Worm (Caenorhabditis elegans): ENCODE results near the gene ceh-99.

Gene ceh-99

DNA sequence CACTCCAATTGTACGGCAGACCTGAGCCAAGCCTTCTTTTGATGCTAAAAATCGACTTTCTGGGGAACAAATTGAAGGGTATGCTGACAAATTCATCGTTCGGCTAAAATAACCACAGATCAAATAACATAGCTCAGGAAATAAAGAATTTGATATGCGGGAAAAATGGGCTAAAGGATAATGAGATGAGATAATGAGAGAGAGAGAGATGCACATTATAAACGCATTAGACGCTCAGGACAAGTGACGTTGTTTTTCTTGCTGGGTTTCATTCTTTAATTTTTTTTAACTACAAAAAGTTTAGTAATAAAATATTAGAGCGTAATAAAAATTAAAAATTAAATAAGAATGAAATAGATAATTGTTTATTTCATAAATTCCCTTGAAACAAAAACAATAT lies 5.2 kb upstream of the ceh-99 start, which contains the start of gene srh-69:
Gene srh-69 (minus strand): TSS at position 101 of the 400 bp plus-strand sequence.
- TF ChIP-seq mec-3 (tag; optimal IDR thresholded peaks at IDR 0.05; ENCODE audit: borderline replicate concordance) (no peak), zip-5 (tag; optimal IDR thresholded peaks at IDR 0.05) (no peak), odd-2 (tag; optimal IDR thresholded peaks at IDR 0.05) (no peak), hlh-13 (GFP tag; optimal IDR thresholded peaks at IDR 0.05) (no peak), unc-3 (GFP tag; conservative IDR thresholded peaks at IDR 0.05) (no peak), unc-3 (tag; optimal IDR thresholded peaks at IDR 0.05) (no peak), sox-4 (tag; optimal IDR thresholded peaks at IDR 0.05) (no peak)

DNA sequence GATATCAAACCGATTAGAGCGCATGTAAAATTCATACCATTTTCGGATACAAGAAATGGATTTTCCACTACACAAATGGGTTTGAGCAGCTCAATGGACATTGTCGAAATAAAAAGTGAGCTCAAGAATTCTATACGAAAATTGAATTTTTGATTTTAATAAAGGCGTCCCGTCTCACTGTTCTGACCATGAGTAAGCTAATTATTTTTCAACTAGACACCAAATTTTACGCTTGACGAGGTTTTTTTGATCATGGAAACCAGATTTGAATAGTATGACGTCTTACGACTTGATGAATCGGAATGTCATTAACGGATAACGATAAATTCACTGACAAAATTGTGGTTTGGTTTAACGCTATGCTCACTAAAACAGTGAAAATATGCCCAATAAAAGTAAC lies 3.5 kb upstream of the ceh-99 start, which contains the start of gene srh-61:
Gene srh-61 (minus strand): TSS at position 101 of the 400 bp plus-strand sequence.
- TF ChIP-seq ceh-22 (tag; optimal IDR thresholded peaks at IDR 0.05) (no peak), C38D4.7 (GFP tag; optimal IDR thresholded peaks at IDR 0.05) (no peak), K09A11.1 (tag; optimal IDR thresholded peaks at IDR 0.05; ENCODE audit: insufficient read depth) (no peak), che-1 (tag; optimal IDR thresholded peaks at IDR 0.05) (no peak), C08G9.2 (tag; optimal IDR thresholded peaks at IDR 0.05) (no peak), nhr-11 (tag; optimal IDR thresholded peaks at IDR 0.05) (no peak), ceh-6 (GFP tag; optimal IDR thresholded peaks at IDR 0.05) (no peak)

DNA sequence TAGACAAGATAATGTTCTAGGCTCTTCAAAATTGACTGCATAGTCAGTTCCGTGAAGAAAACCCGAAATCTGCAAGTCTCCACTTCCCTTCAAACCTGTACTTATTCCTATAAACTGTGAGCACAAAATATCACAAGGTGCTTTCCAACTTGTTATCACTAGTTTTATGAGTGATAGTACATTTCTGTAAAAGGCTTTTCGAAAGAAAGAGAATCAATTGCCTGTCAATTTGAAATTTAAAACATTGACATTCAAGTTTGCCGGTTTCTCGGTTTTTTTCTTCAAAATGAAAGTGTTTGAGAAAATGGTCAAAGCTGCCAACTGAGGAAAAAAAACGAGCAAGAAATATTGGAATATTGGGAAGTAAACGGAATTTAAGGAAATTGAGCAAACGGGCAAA lies 1.8 kb upstream of the ceh-99 start:
- TF ChIP-seq fax-1 (tag; optimal IDR thresholded peaks at IDR 0.05) (no peak), C38D4.7 (GFP tag; optimal IDR thresholded peaks at IDR 0.05) (no peak), K02D7.2 (tag; optimal IDR thresholded peaks at IDR 0.05) (no peak), fkh-10 (GFP tag; optimal IDR thresholded peaks at IDR 0.05) (no peak), ztf-16 (tag; optimal IDR thresholded peaks at IDR 0.05) (no peak), lin-11 (tag; optimal IDR thresholded peaks at IDR 0.05) (no peak), ceh-48 (tag; optimal IDR thresholded peaks at IDR 0.05) (no peak), ets-4 (tag; optimal IDR thresholded peaks at IDR 0.05) (no peak), ceh-22 (tag; optimal IDR thresholded peaks at IDR 0.05) (no peak), ceh-18 (tag; optimal IDR thresholded peaks at IDR 0.05) (no peak), ceh-2 (tag; optimal IDR thresholded peaks at IDR 0.05) (no peak), ceh-30 (tag; optimal IDR thresholded peaks at IDR 0.05) (no peak)

DNA sequence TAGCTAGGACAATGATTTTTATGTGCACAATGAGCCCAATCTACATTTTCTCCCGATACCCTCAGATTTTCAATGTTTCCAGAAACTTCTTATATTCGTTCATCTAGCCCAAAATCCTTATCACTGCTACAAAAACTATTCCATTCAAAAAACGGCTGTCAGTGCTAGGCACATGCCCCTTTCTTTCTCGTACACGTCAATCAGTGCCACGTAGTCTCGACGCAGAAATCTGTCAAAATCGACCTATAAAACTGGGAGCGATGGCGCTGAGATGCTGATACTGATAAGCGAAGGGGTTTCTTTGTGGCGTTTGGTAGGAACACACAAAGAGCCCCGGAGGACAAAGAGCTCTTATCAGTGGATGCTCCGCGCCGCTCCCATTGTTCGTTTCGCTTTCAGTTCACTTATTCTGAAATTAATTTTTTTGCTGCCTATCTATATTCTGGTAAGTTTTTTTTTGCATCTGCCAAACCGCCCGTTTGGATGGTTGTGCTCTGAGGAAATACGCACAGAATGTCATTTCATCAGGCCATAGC lies 904 bp upstream of the ceh-99 start, which contains the start of gene srh-70:
Gene srh-70 (minus strand): TSS at position 51 of the 536 bp plus-strand sequence.
- TF ChIP-seq hlh-15 (tag; optimal IDR thresholded peaks at IDR 0.05) (no peak), zip-5 (tag; optimal IDR thresholded peaks at IDR 0.05) (no peak), pros-1 (tag; optimal IDR thresholded peaks at IDR 0.05) (no peak), nhr-232 (tag; optimal IDR thresholded peaks at IDR 0.05) (no peak), ama-1 (optimal IDR thresholded peaks at IDR 0.05) (no peak), C38D4.7 (GFP tag; optimal IDR thresholded peaks at IDR 0.05) (no peak), hlh-6 (tag; optimal IDR thresholded peaks at IDR 0.05) (no peak), ceh-48 (tag; optimal IDR thresholded peaks at IDR 0.05) (no peak), ceh-6 (GFP tag; optimal IDR thresholded peaks at IDR 0.05) (no peak), pha-2 (tag; optimal IDR thresholded peaks at IDR 0.05) (no peak), T23F11.4 (GFP tag; optimal IDR thresholded peaks at IDR 0.05) (no peak), nfya-1 (tag; optimal IDR thresholded peaks at IDR 0.05) (no peak), sdc-2 (tag; optimal IDR thresholded peaks at IDR 0.05) (no peak), lin-11 (tag; optimal IDR thresholded peaks at IDR 0.05) (no peak), tbx-7 (tag; optimal IDR thresholded peaks at IDR 0.05) (no peak), elt-2 (tag; optimal IDR thresholded peaks at IDR 0.05) (no peak), ets-4 (tag; optimal IDR thresholded peaks at IDR 0.05) (no peak)

DNA sequence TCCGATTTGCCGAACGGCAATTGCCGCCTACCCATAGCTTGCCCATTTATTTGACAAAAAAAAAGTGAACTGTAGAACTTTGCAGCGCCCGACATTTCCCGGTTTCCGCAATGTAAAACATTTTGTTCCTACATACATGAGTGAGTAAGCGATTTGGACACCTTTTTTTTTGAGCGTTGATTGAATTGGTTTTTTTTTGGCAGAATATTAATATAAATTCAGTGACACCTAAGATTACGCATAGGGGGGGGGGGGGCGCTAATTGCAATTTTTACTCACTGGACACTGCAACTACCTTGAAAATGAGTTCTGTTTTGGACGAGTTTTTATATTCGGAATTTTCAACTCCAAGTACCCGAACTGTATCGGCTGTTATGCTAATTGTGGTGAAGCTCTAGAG lies 5.7 kb downstream of the ceh-99 start, which contains the start of gene srx-118:
Gene srx-118 (plus strand): TSS at position 301 of the 400 bp plus-strand sequence.
- no peak for TF ChIP-seq tbx-7 (tag; optimal IDR thresholded peaks at IDR 0.05)
